Worm (Caenorhabditis elegans): ENCODE measurements around the gene C09E7.11.
A peak's percentile ranks its signal among the peaks of the same experiment; 100 is the strongest.
"Not testable (repeated sequence)": the region's sequence is repeated elsewhere in the genome, so short reads cannot be mapped to it uniquely, and the experiment has no call there.

DNA sequence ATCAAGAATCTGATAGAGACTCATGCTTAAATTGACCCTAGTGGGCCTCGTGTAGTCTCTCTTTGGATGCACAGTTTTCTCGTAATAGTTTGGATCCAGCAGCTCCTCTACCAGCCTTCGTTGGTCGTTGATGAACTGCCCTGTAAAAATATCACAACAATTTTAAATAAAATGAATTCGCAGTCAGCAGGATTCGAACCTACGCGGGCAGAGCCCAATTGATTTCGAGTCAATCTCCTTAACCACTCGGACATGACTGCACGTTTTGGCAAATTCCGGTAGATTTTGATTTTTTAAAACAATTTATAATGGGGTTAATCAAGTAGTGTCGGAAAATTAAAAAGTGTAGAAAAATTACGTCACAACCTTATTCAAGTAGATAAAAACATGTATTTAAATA lies 17.4 kb upstream of the C09E7.11 start:
- TF ChIP-seq nfyb-1 (GFP tag; IDR thresholded peaks at IDR 0.05); ztf-26 (tag; optimal IDR thresholded peaks at IDR 0.05); pha-4 (tag; optimal IDR thresholded peaks at IDR 0.05); sea-2 (GFP tag; IDR thresholded peaks at IDR 0.05); mel-28 (tag; optimal IDR thresholded peaks at IDR 0.05; ENCODE audit: borderline replicate concordance); Y53G8AR.9 (GFP tag; conservative IDR thresholded peaks at IDR 0.05); snpc-3.4 (tag; optimal IDR thresholded peaks at IDR 0.05); unc-130 (GFP tag; optimal IDR thresholded peaks at IDR 0.05); snpc-1.1 (tag; optimal IDR thresholded peaks at IDR 0.05; ENCODE audit: insufficient read depth); tbx-9 (tag; optimal IDR thresholded peaks at IDR 0.05; ENCODE audit: borderline replicate concordance); ztf-3 (GFP tag; optimal IDR thresholded peaks at IDR 0.05): not testable (repeated sequence)
- TF ChIP-seq him-1 (tag; optimal IDR thresholded peaks at IDR 0.05), result peak; percentile 70
